Worm (Caenorhabditis elegans): ENCODE measurements around the gene W09C2.10.
A peak's percentile ranks its signal among the peaks of the same experiment; 100 is the strongest.

Gene W09C2.10

DNA sequence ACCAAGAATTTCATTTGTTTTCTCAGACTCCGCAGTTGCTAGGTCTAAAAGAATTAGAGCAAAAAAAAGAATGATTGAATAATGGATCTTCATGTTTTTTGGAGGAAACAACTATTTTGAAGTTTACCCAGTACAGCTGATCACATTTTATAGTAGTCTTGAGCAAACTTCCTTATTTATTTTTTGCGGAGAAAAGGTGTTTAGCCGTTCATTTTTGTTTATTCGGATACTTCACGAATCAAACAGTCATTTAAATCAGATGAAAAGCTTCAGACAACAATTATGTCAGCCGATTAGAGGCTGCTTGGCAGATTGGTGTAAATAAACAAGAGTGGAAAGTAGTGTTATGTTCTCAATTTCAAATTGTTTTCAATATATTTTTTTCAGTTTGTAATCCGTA is 602 bp downstream of the W09C2.10 start, which contains the start of gene W09C2.8 (continued):
- TF ChIP-seq set-16 (GFP tag; IDR thresholded peaks at IDR 0.05) (no peak), fos-1 (tag; optimal IDR thresholded peaks at IDR 0.05) (no peak)

DNA sequence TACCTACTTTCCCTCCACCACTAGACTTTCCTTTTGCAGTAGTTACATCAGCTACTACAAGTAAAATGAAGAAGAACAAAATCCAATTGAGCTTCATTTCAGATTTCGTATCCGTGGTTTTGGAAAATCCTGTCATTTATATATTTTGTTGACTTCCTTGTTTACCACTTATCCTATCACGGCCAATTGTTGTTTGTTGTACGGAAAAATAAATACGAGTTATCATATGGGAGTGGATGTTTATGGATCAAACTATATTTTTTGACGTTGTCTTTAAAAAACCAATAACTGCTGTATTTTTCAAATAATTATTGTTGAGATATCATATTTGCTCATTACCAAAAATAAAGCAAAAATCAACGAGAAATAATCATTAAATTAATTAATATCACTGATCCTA is 1.6 kb downstream of the W09C2.10 start, which contains the start of gene W09C2.9:
Gene W09C2.9 (minus strand): TSS at position 101 of the 400 bp plus-strand sequence.
- TF ChIP-seq R02D3.7 (tag; optimal IDR thresholded peaks at IDR 0.05) (no peak), daf-12 (tag; optimal IDR thresholded peaks at IDR 0.05) (no peak), madf-5 (GFP tag; IDR thresholded peaks at IDR 0.05) (no peak), php-3 (GFP tag; IDR thresholded peaks at IDR 0.05) (no peak), ctbp-1 (GFP tag; IDR thresholded peaks at IDR 0.05) (no peak), F37D6.2 (tag; optimal IDR thresholded peaks at IDR 0.05) (no peak), Y5F2A.4 (GFP tag; optimal IDR thresholded peaks at IDR 0.05) (no peak), hif-1 (tag; optimal IDR thresholded peaks at IDR 0.05) (no peak), lin-29 (GFP tag; IDR thresholded peaks at IDR 0.05) (no peak)

- TF ChIP-seq ZK337.2 (GFP tag; IDR thresholded peaks at IDR 0.05) (no peak), snpc-1.2 (GFP tag; IDR thresholded peaks at IDR 0.05) (no peak)
Measured at ce11 chrIV:9622272-9622671, 2.6 kb downstream of the W09C2.10 start, which contains the start of gene W09C2.7. W09C2.7 (minus strand) TSS chrIV:9622372.

- TF ChIP-seq nhr-41 (GFP tag; IDR thresholded peaks at IDR 0.05) (no peak), unc-62 (GFP tag; optimal IDR thresholded peaks at IDR 0.05 in 1 of 2) (peak in 1 of 2 experiments; percentile 12), unc-62 (tag; optimal IDR thresholded peaks at IDR 0.05) (no peak)
Measured at ce11 chrIV:9618836-9619235, 6.0 kb downstream of the W09C2.10 start.

DNA sequence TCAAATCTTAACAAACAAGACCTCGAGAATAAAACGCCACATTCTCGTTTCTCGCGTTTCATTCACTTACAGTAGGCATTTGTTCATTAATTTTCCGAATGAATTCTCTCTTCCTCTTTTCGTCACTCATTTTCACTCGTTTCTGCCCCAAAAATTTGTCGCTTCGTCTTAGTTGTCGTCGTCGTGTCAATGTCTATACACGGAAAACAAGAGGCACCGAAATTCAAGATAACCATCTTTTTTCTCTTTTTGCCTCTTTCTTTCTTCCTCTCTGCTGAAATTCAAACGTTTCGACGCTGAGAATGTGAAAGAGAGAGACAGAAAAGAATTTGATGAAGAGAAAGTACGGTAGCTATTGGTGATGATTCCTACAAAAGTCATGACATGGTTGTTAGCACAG is 6.9 kb downstream of the W09C2.10 start:
- TF ChIP-seq unc-62 (GFP tag; optimal IDR thresholded peaks at IDR 0.05 in 1 of 2) (peak in 1 of 2 experiments; percentile 49), unc-62 (tag; optimal IDR thresholded peaks at IDR 0.05) (no peak), F37D6.2 (tag; optimal IDR thresholded peaks at IDR 0.05) (no peak), ceh-32 (tag; optimal IDR thresholded peaks at IDR 0.05; ENCODE audit: poor library complexity) (no peak), ceh-82 (tag; optimal IDR thresholded peaks at IDR 0.05) (no peak), lin-13 (GFP tag; optimal IDR thresholded peaks at IDR 0.05) (no peak), ZK337.2 (GFP tag; IDR thresholded peaks at IDR 0.05) (no peak), zag-1 (tag; optimal IDR thresholded peaks at IDR 0.05) (no peak), nhr-237 (tag; optimal IDR thresholded peaks at IDR 0.05) (no peak), hmg-1.1 (GFP tag; IDR thresholded peaks at IDR 0.05) (0 out of 2 replicates have a peak, but pooled peaks have one; percentile 12), mes-2 (tag; optimal IDR thresholded peaks at IDR 0.05; ENCODE audit: poor library complexity, severe bottlenecking) (no peak), daf-16 (GFP tag; optimal IDR thresholded peaks at IDR 0.05) (no peak), daf-16 (tag; optimal IDR thresholded peaks at IDR 0.05) (no peak)

- TF ChIP-seq unc-62 (GFP tag; optimal IDR thresholded peaks at IDR 0.05 in 1 of 2) (peak in 1 of 2 experiments; percentile 88), unc-62 (tag; optimal IDR thresholded peaks at IDR 0.05) (no peak), dpl-1 (GFP tag; optimal IDR thresholded peaks at IDR 0.05) (no peak)
Measured at ce11 chrIV:9617358-9617757, 7.5 kb downstream of the W09C2.10 start.

- TF ChIP-seq arid-1 (GFP tag; conservative IDR thresholded peaks at IDR 0.05) (no peak), T20F7.1 (GFP tag; optimal IDR thresholded peaks at IDR 0.05) (no peak)
Measured at ce11 chrIV:9615511-9615910, 9.4 kb downstream of the W09C2.10 start.

DNA sequence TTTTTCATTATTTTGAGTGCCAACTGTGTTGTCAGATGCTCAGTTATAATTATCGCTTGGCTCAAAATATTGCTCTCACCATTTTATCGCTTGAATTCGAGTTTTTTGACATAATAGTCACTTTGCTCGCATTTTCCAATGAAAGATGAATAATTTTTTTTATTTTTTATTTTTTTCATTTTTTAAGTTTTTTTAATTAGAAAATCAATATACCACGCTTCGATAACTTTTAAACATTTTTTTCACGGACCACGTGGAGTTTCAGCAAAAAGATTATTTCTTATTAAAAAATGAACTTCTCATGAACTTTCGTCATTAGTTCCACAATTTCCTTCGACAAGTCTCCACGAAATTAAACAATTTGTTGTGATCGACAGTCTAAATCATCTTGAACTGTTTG is 10.2 kb downstream of the W09C2.10 start, which contains the start of gene elt-1:
Gene elt-1 (plus strand): TSS at position 301 of the 400 bp plus-strand sequence.
- no peak for TF ChIP-seq lin-39 (tag; optimal IDR thresholded peaks at IDR 0.05)
- no peak for TF ChIP-seq vab-7 (GFP tag; IDR thresholded peaks at IDR 0.05)
- no peak for TF ChIP-seq egl-43 (GFP tag; IDR thresholded peaks at IDR 0.05)
- TF ChIP-seq lin-38 (GFP tag; IDR thresholded peaks at IDR 0.05) = no peak
- no peak for TF ChIP-seq ceh-32 (tag; optimal IDR thresholded peaks at IDR 0.05; ENCODE audit: poor library complexity)
- TF ChIP-seq mes-2 (tag; optimal IDR thresholded peaks at IDR 0.05; ENCODE audit: poor library complexity, severe bottlenecking) = no peak
- TF ChIP-seq skn-1 (tag; optimal IDR thresholded peaks at IDR 0.05) = no peak
- no peak for TF ChIP-seq madf-5 (GFP tag; IDR thresholded peaks at IDR 0.05)
- no peak for TF ChIP-seq aha-1 (tag)
- no peak for TF ChIP-seq ama-1 (optimal IDR thresholded peaks at IDR 0.05)
- TF ChIP-seq duxl-1 (tag; optimal IDR thresholded peaks at IDR 0.05; ENCODE audit: poor library complexity) = no peak
- no peak for TF ChIP-seq T20F7.1 (GFP tag; optimal IDR thresholded peaks at IDR 0.05)
- TF ChIP-seq spr-1 (tag; optimal IDR thresholded peaks at IDR 0.05) = no peak
- no peak for TF ChIP-seq mdl-1 (tag; optimal IDR thresholded peaks at IDR 0.05)
- TF ChIP-seq nhr-28 (tag; optimal IDR thresholded peaks at IDR 0.05) = no peak
